Worm (Caenorhabditis elegans) whole organism, L4 larva: ENCODE results near the gene ctl-3.

Source experiments
- ama-1 ChIP-seq: fragments of 150-350 bp; optimal IDR thresholded peaks from 2 replicates; lab custom pipeline; 2014; ENCODE audit warnings: inconsistent platforms, mixed read lengths
- unc-130 ChIP-seq: sonication (generic microtip); optimal IDR thresholded peaks from 2 replicates; lab custom pipeline; 2016; ENCODE audit warnings: missing genetic modification reagents, missing genetic modification characterization, missing compliant biosample characterization
- ztf-11 ChIP-seq: fragments of 150-350 bp; optimal IDR thresholded peaks from 2 replicates; lab custom pipeline; 2014; ENCODE audit warnings: missing biosample characterization, missing genetic modification characterization

ce11 chrII:14321225-14321624, 10.6 kb upstream of the ctl-3 start:
- TF ChIP-seq unc-130, result no peak
- TF ChIP-seq ztf-11 (tag; lab: Kevin White, UChicago), result no peak
- TF ChIP-seq ama-1 (lab: Kevin White, UChicago), result no peak
